Fruit fly (Drosophila melanogaster) whole organism, embryonic: ENCODE measurements around the gene sol.

Experiments used
- BtbVII ChIP-seq: fragments of 200-800 bp; sonication (Bioruptor generic); optimal IDR thresholded peaks from 3 replicates; lab custom pipeline; 2017; ENCODE audit warnings: missing biosample characterization, mild to moderate bottlenecking, missing genetic modification characterization
- CG1024 ChIP-seq: fragments of 200-800 bp; sonication (Bioruptor generic); IDR thresholded peaks from 2 replicates; pipeline ENCODE4 v1.3.6; 2022; ENCODE audit warnings: missing biosample characterization, missing genetic modification characterization
- CG10274 ChIP-seq: fragments of 200-800 bp; sonication (Bioruptor generic); optimal IDR thresholded peaks from 3 replicates; lab custom pipeline; 2017; ENCODE audit warnings: missing biosample characterization, mild to moderate bottlenecking, missing genetic modification characterization
- CG11456 ChIP-seq: fragments of 200-800 bp; sonication (Bioruptor generic); IDR thresholded peaks from 3 replicates; pipeline ENCODE4 v1.3.6; 2022; ENCODE audit warnings: missing biosample characterization, missing genetic modification characterization
- CG12071 ChIP-seq: fragments of 200-800 bp; sonication (Bioruptor generic); optimal IDR thresholded peaks from 3 replicates; lab custom pipeline; 2018; ENCODE audit warnings: missing biosample characterization, mild to moderate bottlenecking, missing genetic modification characterization
- CG12942 ChIP-seq: fragments of 200-800 bp; sonication (Bioruptor generic); optimal IDR thresholded peaks from 3 replicates; lab custom pipeline; 2016; ENCODE audit warnings: missing biosample characterization, missing genetic modification characterization
- CG15073 ChIP-seq: fragments of 200-800 bp; sonication (Bioruptor generic); optimal IDR thresholded peaks from 2 replicates; lab custom pipeline; 2016; ENCODE audit warnings: missing biosample characterization, missing genetic modification characterization
- CG15514 ChIP-seq: fragments of 200-800 bp; sonication (Bioruptor generic); optimal IDR thresholded peaks from 3 replicates; lab custom pipeline; 2017; ENCODE audit warnings: missing biosample characterization, missing genetic modification characterization, mild to moderate bottlenecking, moderate library complexity, missing genetic modification reagents
- CG16815 ChIP-seq: fragments of 200-800 bp; sonication (Bioruptor generic); optimal IDR thresholded peaks from 3 replicates; lab custom pipeline; 2017; ENCODE audit warnings: missing biosample characterization, mild to moderate bottlenecking, missing genetic modification characterization
- CG17612 ChIP-seq: fragments of 200-800 bp; sonication (Bioruptor generic); IDR thresholded peaks from 2 replicates; pipeline ENCODE4 v1.3.6; 2022; ENCODE audit warnings: missing biosample characterization, missing genetic modification characterization
- CG18764 ChIP-seq: fragments of 200-800 bp; sonication (Bioruptor generic); optimal IDR thresholded peaks from 3 replicates; lab custom pipeline; 2016; ENCODE audit warnings: missing biosample characterization, missing genetic modification characterization
- CG2678 ChIP-seq: fragments of 200-800 bp; sonication (Bioruptor generic); optimal IDR thresholded peaks from 3 replicates; lab custom pipeline; 2019; ENCODE audit warnings: missing biosample characterization, mild to moderate bottlenecking, missing genetic modification characterization, moderate library complexity
- CG30431 ChIP-seq: fragments of 200-800 bp; sonication (Bioruptor generic); optimal IDR thresholded peaks from 2 replicates; lab custom pipeline; 2017; ENCODE audit warnings: missing biosample characterization, missing genetic modification characterization
- CG31365 ChIP-seq: fragments of 200-800 bp; sonication (Bioruptor generic); optimal IDR thresholded peaks from 2 replicates; lab custom pipeline; 2018; ENCODE audit warnings: missing biosample characterization, mild to moderate bottlenecking, missing genetic modification characterization
- CG4730 ChIP-seq: fragments of 200-800 bp; sonication (Bioruptor generic); IDR thresholded peaks from 2 replicates; pipeline ENCODE4 v1.3.6; 2022; ENCODE audit warnings: missing biosample characterization, missing genetic modification characterization
- CG6254 ChIP-seq: fragments of 200-800 bp; sonication (Bioruptor generic); optimal IDR thresholded peaks from 3 replicates; lab custom pipeline; 2017; ENCODE audit warnings: mild to moderate bottlenecking, missing biosample characterization, missing genetic modification reagents, missing genetic modification characterization
- CG7745 ChIP-seq: fragments of 200-800 bp; sonication (Bioruptor generic); optimal IDR thresholded peaks from 2 replicates; lab custom pipeline; 2018; ENCODE audit warnings: missing biosample characterization, mild to moderate bottlenecking, missing genetic modification characterization, moderate library complexity
- CG8089 ChIP-seq: fragments of 200-800 bp; sonication (Bioruptor generic); optimal IDR thresholded peaks from 3 replicates; lab custom pipeline; 2016; ENCODE audit warnings: missing biosample characterization, missing genetic modification characterization
- CG8924 ChIP-seq: fragments of 200-800 bp; optimal IDR thresholded peaks from 3 replicates; lab custom pipeline; 2019; ENCODE audit warnings: missing biosample characterization, mild to moderate bottlenecking, missing genetic modification characterization, moderate library complexity
- CG9215 ChIP-seq: fragments of 200-800 bp; sonication (Bioruptor generic); IDR thresholded peaks from 2 replicates; pipeline ENCODE4 v1.3.6; 2022; ENCODE audit warnings: missing biosample characterization, missing genetic modification characterization
- CoRest ChIP-seq: fragments of 200-800 bp; sonication (Bioruptor generic); optimal IDR thresholded peaks from 3 replicates; lab custom pipeline; 2018; ENCODE audit warnings: missing biosample characterization, mild to moderate bottlenecking, missing genetic modification characterization, moderate library complexity
- Dbx ChIP-seq: fragments of 200-800 bp; sonication (Bioruptor generic); IDR thresholded peaks from 3 replicates; pipeline ENCODE4 v1.3.6; 2022; ENCODE audit warnings: missing biosample characterization, missing genetic modification characterization
- Fer3 ChIP-seq: fragments of 200-800 bp; sonication (Bioruptor generic); optimal IDR thresholded peaks from 2 replicates; lab custom pipeline; 2018; ENCODE audit warnings: missing biosample characterization, mild to moderate bottlenecking, missing genetic modification characterization, moderate library complexity
- Gsc ChIP-seq: fragments of 200-800 bp; sonication (Bioruptor generic); IDR thresholded peaks from 2 replicates; pipeline ENCODE4 v1.3.6; 2022; ENCODE audit warnings: missing biosample characterization, missing genetic modification characterization
- Hmx ChIP-seq: fragments of 200-800 bp; sonication (Bioruptor generic); optimal IDR thresholded peaks from 2 replicates; lab custom pipeline; 2016; ENCODE audit warnings: missing biosample characterization, missing genetic modification characterization
- Hr51 ChIP-seq, 2 experiments: fragments of 200-800 bp; sonication (Bioruptor generic); optimal IDR thresholded peaks; 2 replicates in 1 of 2; 3 replicates in 1 of 2; lab custom pipeline; 2016 to 2018; ENCODE audit warnings: missing biosample characterization in 2 of 2, missing genetic modification characterization in 2 of 2, mild to moderate bottlenecking in 1 of 2, moderate library complexity in 1 of 2
- Hr78 ChIP-seq, 2 experiments: fragments of 200-800 bp in 1 of 2; fragments of >200 bp in 1 of 2; sonication (Bioruptor generic) in 1 of 2; optimal IDR thresholded peaks; 2 replicates each; lab custom pipeline; 2017 to 2019; ENCODE audit warnings: missing biosample characterization in 2 of 2, missing genetic modification characterization in 2 of 2, mild to moderate bottlenecking in 1 of 2, moderate library complexity in 1 of 2
- Lpt ChIP-seq: fragments of >200 bp; optimal IDR thresholded peaks from 2 replicates; lab custom pipeline; 2018; ENCODE audit warnings: missing biosample characterization, missing genetic modification characterization
- Sin3A ChIP-seq: fragments of >200 bp; optimal IDR thresholded peaks from 2 replicates; lab custom pipeline; 2018
- Six4 ChIP-seq: fragments of 200-800 bp; sonication (Bioruptor generic); optimal IDR thresholded peaks from 2 replicates; lab custom pipeline; 2016; ENCODE audit warnings: missing biosample characterization, missing genetic modification characterization
- Spps ChIP-seq: fragments of 200-800 bp; sonication (Bioruptor generic); optimal IDR thresholded peaks from 2 replicates; lab custom pipeline; 2018; ENCODE audit warnings: missing biosample characterization, mild to moderate bottlenecking, missing genetic modification characterization
- Taf1 ChIP-seq: fragments of 200-800 bp; sonication (Bioruptor generic); IDR thresholded peaks from 2 replicates; pipeline ENCODE4 v1.3.6; 2022; ENCODE audit warnings: missing biosample characterization, missing genetic modification characterization
- al ChIP-seq: fragments of 200-800 bp; sonication (Bioruptor generic); IDR thresholded peaks from 2 replicates; pipeline ENCODE4 v1.3.6; 2022; ENCODE audit warnings: missing biosample characterization, missing genetic modification characterization
- ara ChIP-seq: fragments of 200-800 bp; sonication (Bioruptor generic); IDR thresholded peaks from 2 replicates; pipeline ENCODE4 v1.3.6; 2022; ENCODE audit warnings: missing biosample characterization, missing genetic modification characterization
- bigmax ChIP-seq: fragments of 200-800 bp; sonication (Bioruptor generic); optimal IDR thresholded peaks from 2 replicates; lab custom pipeline; 2018; ENCODE audit warnings: missing biosample characterization, mild to moderate bottlenecking, missing genetic modification characterization
- croc ChIP-seq: fragments of 200-800 bp; sonication (Bioruptor generic); conservative IDR thresholded peaks from 3 replicates; pipeline ENCODE4 v1.3.6; 2022; ENCODE audit warnings: missing biosample characterization, missing genetic modification characterization
- crol ChIP-seq: fragments of 200-800 bp; sonication (Bioruptor generic); IDR thresholded peaks from 2 replicates; pipeline ENCODE4 v1.3.6; 2022; ENCODE audit warnings: missing biosample characterization, missing genetic modification characterization
- da ChIP-seq: fragments of 200-800 bp; sonication (Bioruptor generic); optimal IDR thresholded peaks from 2 replicates; lab custom pipeline; 2016; ENCODE audit warnings: missing biosample characterization, missing genetic modification characterization
- esg ChIP-seq: fragments of 200-800 bp; sonication (Bioruptor generic); conservative IDR thresholded peaks from 2 replicates; pipeline ENCODE4 v1.3.6; 2022; ENCODE audit warnings: missing biosample characterization, missing genetic modification characterization
- fd64A ChIP-seq: fragments of 200-800 bp; sonication (Bioruptor generic); optimal IDR thresholded peaks from 3 replicates; lab custom pipeline; 2018; ENCODE audit warnings: missing biosample characterization, mild to moderate bottlenecking, missing genetic modification characterization
- gem ChIP-seq: fragments of 200-800 bp; sonication (Bioruptor generic); optimal IDR thresholded peaks from 2 replicates; lab custom pipeline; 2019; ENCODE audit warnings: missing biosample characterization, mild to moderate bottlenecking, missing genetic modification characterization, moderate library complexity
- h ChIP-seq: fragments of >200 bp; optimal IDR thresholded peaks from 2 replicates; lab custom pipeline; 2017
- ham ChIP-seq: fragments of 200-800 bp; sonication (Bioruptor generic); IDR thresholded peaks from 2 replicates; pipeline ENCODE4 v1.3.6; 2022; ENCODE audit warnings: missing biosample characterization, missing genetic modification characterization
- kay ChIP-seq: fragments of 200-800 bp; sonication (Bioruptor generic); optimal IDR thresholded peaks from 2 replicates; lab custom pipeline; 2016; ENCODE audit warnings: missing biosample characterization, missing genetic modification characterization
- lov ChIP-seq, 2 experiments: fragments of 200-800 bp in 1 of 2; fragments of >200 bp in 1 of 2; sonication (Bioruptor generic) in 1 of 2; IDR thresholded peaks in 1 of 2; optimal IDR thresholded peaks in 1 of 2; 2 replicates in 1 of 2; 3 replicates in 1 of 2; pipeline versions ENCODE4 v1.3.6 to Lab custom; 2017 to 2022; ENCODE audit warnings: missing biosample characterization in 1 of 2, missing genetic modification characterization in 1 of 2
- tio ChIP-seq: fragments of 200-800 bp; sonication (Bioruptor generic); optimal IDR thresholded peaks from 2 replicates; lab custom pipeline; 2017; ENCODE audit warnings: missing biosample characterization, missing genetic modification characterization, inconsistent platforms
- toy ChIP-seq: fragments of 200-800 bp; sonication (Bioruptor generic); IDR thresholded peaks from 2 replicates; pipeline ENCODE4 v1.3.6; 2022; ENCODE audit warnings: missing biosample characterization, missing genetic modification characterization
- trem ChIP-seq: fragments of 200-800 bp; optimal IDR thresholded peaks from 3 replicates; lab custom pipeline; 2019; ENCODE audit warnings: missing biosample characterization, mild to moderate bottlenecking, missing genetic modification characterization, moderate library complexity
- vvl ChIP-seq: fragments of 200-800 bp; sonication (Bioruptor generic); IDR thresholded peaks from 2 replicates; pipeline ENCODE4 v1.3.6; 2022; ENCODE audit warnings: missing biosample characterization, missing genetic modification characterization
- wdn ChIP-seq: fragments of 200-800 bp; sonication (Bioruptor generic); IDR thresholded peaks from 2 replicates; pipeline ENCODE4 v1.3.6; 2022; ENCODE audit warnings: missing biosample characterization, missing genetic modification characterization

The sol gene

dm6 chrX:21322289-21322981 is 27.6 kb upstream of the sol start (continued):
- TF ChIP-seq da (GFP tag; lab: Kevin White, UChicago) (no peak), h (lab: Kevin White, UChicago) (no peak), al (GFP tag; lab: Robert Waterston, UW) (peak; percentile 7; the same call in 1 of the 2 replicates), Taf1 (GFP tag; lab: Robert Waterston, UW) (no peak), Lpt (no peak), CG15514 (GFP tag; lab: Kevin White, UChicago) (peak; percentile 15), CG4730 (GFP tag; lab: Robert Waterston, UW) (peak; percentile 29; the same call in 1 of the 2 replicates), BtbVII (GFP tag; lab: Kevin White, UChicago) (peak; percentile 51), lov (optimal IDR thresholded peaks at IDR 0.05; lab: Kevin White, UChicago) (no peak), lov (GFP tag; IDR thresholded peaks at IDR 0.05; lab: Robert Waterston, UW) (no peak), CG9215 (GFP tag; lab: Robert Waterston, UW) (peak; percentile 53), CG10274 (GFP tag; lab: Kevin White, UChicago) (peak; percentile 5), CG2678 (peak; percentile 82), CG18764 (no peak), CG12942 (GFP tag; lab: Kevin White, UChicago) (no peak), wdn (no peak), CG30431 (GFP tag; lab: Kevin White, UChicago) (no peak), esg (peak; percentile 42; the same call in 1 of the 2 replicates), trem (tag; lab: Kevin White, UChicago) (peak; percentile 13), fd64A (GFP tag; lab: Kevin White, UChicago) (no peak), ara (GFP tag; lab: Robert Waterston, UW) (no peak), CG8924 (tag; lab: Kevin White, UChicago) (peak; percentile 19), Gsc (GFP tag; lab: Robert Waterston, UW) (no peak), toy (GFP tag; lab: Robert Waterston, UW) (no peak), Hr51 (GFP tag; optimal IDR thresholded peaks at IDR 0.05; lab: Kevin White, UChicago) (no peak), bigmax (GFP tag; lab: Kevin White, UChicago) (no peak), CG6254 (GFP tag; lab: Kevin White, UChicago) (no peak), CG17612 (GFP tag; lab: Robert Waterston, UW) (no peak), tio (no peak), CG1024 (GFP tag; lab: Robert Waterston, UW) (no peak), CG15073 (no peak), Dbx (GFP tag; lab: Robert Waterston, UW) (0 out of 3 replicates have a peak, but pooled peaks have one; percentile 48), Fer3 (tag; lab: Kevin White, UChicago) (peak; percentile 61), CG16815 (GFP tag; lab: Kevin White, UChicago) (no peak), Hmx (GFP tag; lab: Kevin White, UChicago) (no peak), Sin3A (lab: Kevin White, UChicago) (no peak), vvl (GFP tag; lab: Robert Waterston, UW) (peak; percentile 46), CG11456 (GFP tag; lab: Robert Waterston, UW) (no peak), Spps (tag; lab: Kevin White, UChicago) (no peak), crol (GFP tag; lab: Robert Waterston, UW) (peak; percentile 43), CG12071 (GFP tag; lab: Kevin White, UChicago) (no peak), CG7745 (no peak), CG8089 (GFP tag; lab: Kevin White, UChicago) (no peak), CG31365 (tag; lab: Kevin White, UChicago) (no peak), croc (GFP tag; lab: Robert Waterston, UW) (peak; percentile 20; the same call in 1 of the 3 replicates), CoRest (tag; lab: Kevin White, UChicago) (no peak), kay (GFP tag; lab: Kevin White, UChicago) (no peak), Six4 (GFP tag; lab: Kevin White, UChicago) (no peak), Hr78 (GFP tag; optimal IDR thresholded peaks at IDR 0.05; lab: Kevin White, UChicago) (peak in 1 of 2 experiments; percentile 88), ham (GFP tag; lab: Robert Waterston, UW) (no peak), gem (tag; lab: Kevin White, UChicago) (peak; percentile 4)
